Worm (Caenorhabditis elegans) whole organism, L4/young adult: ENCODE data around the gene B0272.4.

Source experiments
- W03F9.2 ChIP-seq: fragments of 150-350 bp; optimal IDR thresholded peaks from 2 replicates; lab custom pipeline; 2014; ENCODE audit warnings: missing biosample characterization, missing genetic modification characterization
- dao-5 ChIP-seq: sonication (generic microtip); optimal IDR thresholded peaks from 2 replicates; lab custom pipeline; 2016; ENCODE audit warnings: missing genotype, missing genetic modification characterization, moderate library complexity, missing compliant biosample characterization
- him-1 ChIP-seq: sonication (generic microtip); optimal IDR thresholded peaks from 2 replicates; lab custom pipeline; 2016; ENCODE audit warnings: missing genotype, missing genetic modification reagents, missing genetic modification characterization, missing compliant biosample characterization

DNA sequence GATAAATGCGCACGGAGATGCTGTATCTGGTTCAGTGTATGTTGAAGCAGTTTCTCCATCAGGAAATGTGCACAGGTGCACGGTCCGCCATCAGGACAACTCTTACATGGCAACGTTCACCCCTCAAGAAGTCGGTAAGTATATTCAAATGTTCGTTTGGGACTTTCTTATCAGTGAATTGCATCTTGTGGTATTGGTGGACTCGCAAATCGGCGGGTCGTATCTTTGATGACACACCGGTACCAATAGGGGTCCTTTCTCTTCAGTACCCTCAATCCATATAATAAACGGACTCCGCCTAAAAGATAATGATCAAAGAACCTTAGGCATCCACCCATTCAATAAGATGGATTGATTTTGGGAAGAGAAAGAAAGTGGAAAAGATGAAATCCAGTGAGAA, 22.3 kb upstream of the B0272.4 start:
- TF ChIP-seq dao-5 (tag; lab: Kevin White, UChicago) (no peak), him-1 (tag; lab: Kevin White, UChicago) (no peak), W03F9.2 (no peak)
